Worm (Caenorhabditis elegans): ENCODE results near the gene arrd-4.
A peak's percentile ranks its signal among the peaks of the same experiment; 100 is the strongest.

arrd-4 gene

DNA sequence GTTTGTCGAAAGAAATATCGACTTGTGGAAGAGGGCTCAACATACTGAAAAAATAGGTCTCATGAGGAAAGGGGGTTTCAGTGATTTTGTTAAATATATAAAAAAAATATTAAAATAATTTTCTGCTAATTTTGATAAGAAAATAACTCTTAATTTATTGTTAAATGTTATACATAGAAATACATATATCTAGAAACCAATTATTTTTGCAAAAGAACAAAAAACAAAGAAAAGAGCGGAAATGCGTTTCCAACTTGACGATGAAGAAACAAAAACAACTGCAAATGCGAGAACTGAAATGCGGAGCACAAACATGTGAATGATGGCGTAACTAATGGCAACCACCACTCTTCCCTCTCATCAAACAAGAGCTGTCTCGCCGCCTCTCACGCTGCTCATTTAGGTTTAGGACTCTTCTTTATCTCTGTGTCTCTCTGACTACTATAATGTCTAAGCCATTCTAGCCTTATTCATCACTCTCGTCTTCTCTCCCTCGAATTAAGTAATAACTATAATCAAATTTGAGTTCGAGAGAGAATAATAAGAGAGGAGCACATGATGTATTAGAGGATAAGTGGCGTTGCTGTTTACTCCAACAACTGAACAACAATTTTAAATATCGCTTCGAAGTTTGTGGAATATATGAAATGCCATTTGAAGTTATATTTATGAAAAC is at the start of gene arrd-4:
arrd-4 (minus strand) TSS at position 51 of the 676 bp plus-strand sequence.
- TF ChIP-seq skn-1 (tag; optimal IDR thresholded peaks at IDR 0.05): no peak
- TF ChIP-seq nhr-237 (tag; optimal IDR thresholded peaks at IDR 0.05): no peak
- TF ChIP-seq pax-3 (tag; optimal IDR thresholded peaks at IDR 0.05): peak; percentile 47
- TF ChIP-seq nhr-11 (tag; optimal IDR thresholded peaks at IDR 0.05): no peak
- TF ChIP-seq zag-1 (tag; optimal IDR thresholded peaks at IDR 0.05): no peak
- peak; percentile 88 for TF ChIP-seq fkh-8 (tag; optimal IDR thresholded peaks at IDR 0.05)
- TF ChIP-seq swsn-7 (tag; optimal IDR thresholded peaks at IDR 0.05): peak; percentile 1
- TF ChIP-seq aly-2 (tag; optimal IDR thresholded peaks at IDR 0.05): no peak
- no peak for TF ChIP-seq pqm-1 (tag; optimal IDR thresholded peaks at IDR 0.05)
- peak; percentile 4 for TF ChIP-seq egl-13 (tag; optimal IDR thresholded peaks at IDR 0.05)
- TF ChIP-seq nhr-28 (tag; optimal IDR thresholded peaks at IDR 0.05): no peak
- TF ChIP-seq ceh-8 (GFP tag; optimal IDR thresholded peaks at IDR 0.05): peak; percentile 87
- no peak for TF ChIP-seq lin-13 (GFP tag; optimal IDR thresholded peaks at IDR 0.05)
- TF ChIP-seq ama-1 (optimal IDR thresholded peaks at IDR 0.05): no peak

DNA sequence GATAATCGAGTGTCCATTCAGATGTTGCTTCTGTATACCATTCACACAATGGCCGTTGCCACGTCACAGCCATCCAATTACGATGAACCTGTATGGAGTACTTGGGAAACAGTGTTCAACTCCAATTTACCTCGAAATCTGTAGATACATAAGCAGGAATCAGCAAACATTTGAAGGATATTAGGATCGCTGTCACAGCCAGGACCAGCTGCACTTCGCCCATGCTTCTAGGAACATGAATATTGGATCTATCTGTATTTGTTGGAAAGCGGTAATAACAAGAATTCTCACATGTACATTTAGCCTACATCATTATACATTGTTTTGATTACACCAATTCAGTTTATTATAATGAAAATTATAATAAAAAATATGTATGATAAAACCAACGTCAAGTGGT is 48.1 kb upstream of the arrd-4 start, which contains the start of gene algn-8:
algn-8 (minus strand) TSS at position 227 of the 400 bp plus-strand sequence.
- no peak for TF ChIP-seq fkh-4 (tag; optimal IDR thresholded peaks at IDR 0.05; ENCODE audit: borderline replicate concordance)
- TF ChIP-seq nhr-11 (tag; optimal IDR thresholded peaks at IDR 0.05): no peak
- TF ChIP-seq nhr-20 (tag; optimal IDR thresholded peaks at IDR 0.05): no peak
- TF ChIP-seq swsn-7 (tag; optimal IDR thresholded peaks at IDR 0.05): no peak

DNA sequence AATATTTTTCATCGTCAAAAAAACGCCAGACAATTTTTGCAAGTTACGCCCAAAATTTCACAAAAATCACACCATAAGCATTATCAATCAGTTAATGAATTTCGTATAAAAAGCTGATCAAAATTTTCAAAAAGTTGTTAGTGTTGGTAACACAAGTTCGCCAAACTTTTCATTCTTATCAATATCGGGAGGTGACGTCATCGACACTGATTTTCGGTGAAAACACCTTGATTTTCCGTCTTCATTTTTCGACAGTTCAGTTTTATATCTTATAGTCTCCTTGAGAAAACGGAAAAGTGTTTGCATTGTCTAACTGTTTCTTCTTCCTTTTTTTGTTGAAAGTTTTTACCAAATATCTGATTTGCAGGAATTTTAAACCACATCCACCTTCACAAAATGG is 42.7 kb upstream of the arrd-4 start, which contains the start of gene C08H9.15:
C08H9.15 (plus strand) TSS at position 368 of the 400 bp plus-strand sequence.
- TF ChIP-seq isw-1 (GFP tag; IDR thresholded peaks at IDR 0.05) (no peak), tlp-1 (tag; optimal IDR thresholded peaks at IDR 0.05) (no peak), zag-1 (tag; optimal IDR thresholded peaks at IDR 0.05) (no peak), mdl-1 (tag; optimal IDR thresholded peaks at IDR 0.05) (no peak), fkh-10 (GFP tag; optimal IDR thresholded peaks at IDR 0.05) (no peak), nhr-85 (tag) (peak; percentile 61), ztf-4 (tag; optimal IDR thresholded peaks at IDR 0.05) (no peak), lin-14 (GFP tag; optimal IDR thresholded peaks at IDR 0.05) (no peak), blmp-1 (tag; optimal IDR thresholded peaks at IDR 0.05) (peak; percentile 85), elt-3 (tag; optimal IDR thresholded peaks at IDR 0.05) (peak in 4 of 6 experiments; percentile 16 to 64 (median 45)), egl-27 (tag; optimal IDR thresholded peaks at IDR 0.05) (no peak)

DNA sequence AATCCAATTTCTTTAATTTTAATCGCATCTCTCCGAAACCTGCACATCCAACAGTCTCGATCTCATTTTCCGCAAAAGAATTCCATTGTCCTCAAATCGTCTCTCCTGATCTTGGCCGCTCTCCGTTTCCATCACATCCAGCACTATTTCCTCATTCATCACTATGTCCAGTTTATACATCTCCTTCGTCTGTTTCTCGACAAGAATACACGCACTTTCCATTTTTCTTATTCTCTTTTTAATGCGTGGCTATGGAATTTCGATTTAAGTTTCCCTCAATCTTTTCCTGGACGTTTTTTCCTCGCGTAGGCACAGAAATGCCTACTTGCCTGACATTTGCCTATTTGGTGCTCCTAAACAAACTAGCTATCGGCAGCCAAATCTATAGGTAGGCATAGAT is 41.7 kb upstream of the arrd-4 start:
- TF ChIP-seq lir-3 (tag; optimal IDR thresholded peaks at IDR 0.05; ENCODE audit: poor library complexity): no peak
- TF ChIP-seq ceh-8 (GFP tag; optimal IDR thresholded peaks at IDR 0.05): no peak
- TF ChIP-seq hpl-2 (GFP tag; optimal IDR thresholded peaks at IDR 0.05): no peak
- no peak for TF ChIP-seq tbx-2 (tag; optimal IDR thresholded peaks at IDR 0.05)
- TF ChIP-seq irx-1 (tag; optimal IDR thresholded peaks at IDR 0.05): no peak
- TF ChIP-seq nhr-237 (tag; optimal IDR thresholded peaks at IDR 0.05): no peak
- TF ChIP-seq blmp-1 (tag; optimal IDR thresholded peaks at IDR 0.05): peak; percentile 97

DNA sequence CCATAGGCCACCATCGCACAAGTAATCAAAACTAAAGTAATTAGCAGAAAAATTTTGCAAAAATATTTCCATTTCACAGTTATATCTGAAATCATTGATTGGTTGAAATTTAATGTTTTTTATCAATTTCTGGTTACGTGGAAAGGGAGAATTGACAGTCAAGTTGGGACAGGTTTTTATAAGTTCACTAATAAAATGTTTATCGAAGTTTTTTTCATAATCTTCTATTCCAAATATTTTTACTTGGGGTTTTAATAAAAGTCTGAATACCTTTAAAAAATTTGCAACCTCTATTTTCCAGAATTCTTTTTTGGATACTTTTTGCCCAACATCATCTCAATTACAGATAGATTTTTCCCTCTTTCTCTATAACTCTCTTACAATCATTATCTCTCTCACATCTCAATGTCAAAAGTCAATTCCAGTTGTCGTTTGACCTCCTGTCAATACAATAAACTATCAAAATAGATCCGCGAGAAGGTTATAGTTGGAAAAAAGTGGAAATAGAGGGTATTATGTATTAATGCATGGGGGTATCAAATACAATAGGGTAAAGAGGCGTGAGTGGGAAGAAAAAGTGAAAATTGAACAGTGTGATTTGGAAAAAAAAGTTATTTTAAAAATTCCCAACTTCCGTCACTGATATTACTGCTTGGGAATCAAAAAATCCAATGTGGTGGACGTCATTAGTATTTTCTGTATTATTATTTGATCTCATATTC is 36.6 kb upstream of the arrd-4 start, which contains the start of the genes chil-2 and ctsa-3.2:
chil-2 (minus strand) TSS at position 101 of the 722 bp plus-strand sequence.
ctsa-3.2 (plus strand) TSS at position 672 of the 722 bp plus-strand sequence.
- TF ChIP-seq nhr-19 (GFP tag; conservative IDR thresholded peaks at IDR 0.05) (no peak), sox-4 (tag; optimal IDR thresholded peaks at IDR 0.05) (no peak), sup-37 (GFP tag; optimal IDR thresholded peaks at IDR 0.05) (no peak), zag-1 (tag; optimal IDR thresholded peaks at IDR 0.05) (no peak)

Data from whole organism, L1 larva.